Fruit fly (Drosophila melanogaster): ENCODE results near the gene Rbp9.

Gene Rbp9

dm6 chr2L:2942639-2943038 lies 11.9 kb upstream of the Rbp9 start (continued):
- TF ChIP-seq pan (optimal IDR thresholded peaks at IDR 0.05) (no peak), pan (GFP tag; optimal IDR thresholded peaks at IDR 0.05 in 1 of 2, IDR thresholded peaks at IDR 0.05 in 1 of 2) (peak in 1 of 2 experiments; percentile 34), H15 (GFP tag; IDR thresholded peaks at IDR 0.05) (no peak), CG13123 (GFP tag; optimal IDR thresholded peaks at IDR 0.05) (no peak), vvl (GFP tag; IDR thresholded peaks at IDR 0.05) (no peak), aop (GFP tag; IDR thresholded peaks at IDR 0.05) (no peak), CG16779 (GFP tag; IDR thresholded peaks at IDR 0.05) (no peak), dysf (GFP tag; IDR thresholded peaks at IDR 0.05) (0 out of 3 replicates have a peak, but pooled peaks have one; percentile 9)

dm6 chr2L:2944509-2944908 lies 10.1 kb upstream of the Rbp9 start:
- TF ChIP-seq Atf-2 (GFP tag; optimal IDR thresholded peaks at IDR 0.05) (no peak), Med (GFP tag) (peak; percentile 82), HLH3B (GFP tag; IDR thresholded peaks at IDR 0.05) (no peak), D19B (GFP tag; optimal IDR thresholded peaks at IDR 0.05) (peak; percentile 33), cas (GFP tag; IDR thresholded peaks at IDR 0.05) (no peak), CG18599 (GFP tag; optimal IDR thresholded peaks at IDR 0.05) (peak; percentile 63), CG13296 (GFP tag; optimal IDR thresholded peaks at IDR 0.05) (no peak), CG17359 (tag; optimal IDR thresholded peaks at IDR 0.05) (no peak), CG15601 (tag; optimal IDR thresholded peaks at IDR 0.05) (no peak), HHEX (GFP tag; optimal IDR thresholded peaks at IDR 0.05) (peak; percentile 10), B-H1 (GFP tag; IDR thresholded peaks at IDR 0.05) (no peak), bsh (GFP tag; optimal IDR thresholded peaks at IDR 0.05) (peak in 1 of 2 experiments; percentile 25), CG9727 (GFP tag; optimal IDR thresholded peaks at IDR 0.05) (peak; percentile 28), CG18476 (GFP tag; optimal IDR thresholded peaks at IDR 0.05) (no peak), phol (tag; optimal IDR thresholded peaks at IDR 0.05) (peak; percentile 9), CG9876 (GFP tag; optimal IDR thresholded peaks at IDR 0.05) (no peak), row (GFP tag; IDR thresholded peaks at IDR 0.05) (peak; percentile 30; the same call in 1 of the 3 replicates), CG17328 (GFP tag; IDR thresholded peaks at IDR 0.05) (0 out of 2 replicates have a peak, but pooled peaks have one; percentile 5), H15 (GFP tag; IDR thresholded peaks at IDR 0.05) (no peak), CG17361 (GFP tag; IDR thresholded peaks at IDR 0.05) (no peak), vfl (GFP tag; optimal IDR thresholded peaks at IDR 0.05) (no peak), pnt (GFP tag; optimal IDR thresholded peaks at IDR 0.05) (no peak), Jarid2 (GFP tag; optimal IDR thresholded peaks at IDR 0.05) (no peak), Drgx (GFP tag; IDR thresholded peaks at IDR 0.05) (peak; percentile 57), dysf (GFP tag; IDR thresholded peaks at IDR 0.05) (peak; percentile 46; the same call in 2 of the 3 replicates), salm (tag; optimal IDR thresholded peaks at IDR 0.05) (no peak), CG16779 (GFP tag; IDR thresholded peaks at IDR 0.05) (no peak), CG4730 (GFP tag; IDR thresholded peaks at IDR 0.05) (no peak), lilli (GFP tag; optimal IDR thresholded peaks at IDR 0.05) (peak; percentile 76), ken (GFP tag; IDR thresholded peaks at IDR 0.05) (0 out of 3 replicates have a peak, but pooled peaks have one; percentile 26), Fer3 (tag; optimal IDR thresholded peaks at IDR 0.05) (peak; percentile 14), lab (GFP tag; optimal IDR thresholded peaks at IDR 0.05) (peak; percentile 74), CG2889 (GFP tag; IDR thresholded peaks at IDR 0.05) (0 out of 3 replicates have a peak, but pooled peaks have one; percentile 6), Tbp (GFP tag; optimal IDR thresholded peaks at IDR 0.05) (no peak), CG2120 (GFP tag; optimal IDR thresholded peaks at IDR 0.05) (peak; percentile 46), Hand (GFP tag; optimal IDR thresholded peaks at IDR 0.05) (peak; percentile 18), Nf-YC (tag; optimal IDR thresholded peaks at IDR 0.05) (no peak), slbo (GFP tag; IDR thresholded peaks at IDR 0.05) (peak; percentile 45; the same call in 1 of the 2 replicates), zf30C (GFP tag; optimal IDR thresholded peaks at IDR 0.05) (no peak), Dbx (GFP tag; IDR thresholded peaks at IDR 0.05) (peak; percentile 9; the same call in 1 of the 3 replicates), Hr51 (GFP tag; optimal IDR thresholded peaks at IDR 0.05) (peak in 1 of 2 experiments; percentile 23), gt (GFP tag; IDR thresholded peaks at IDR 0.05) (no peak), CG6689 (GFP tag; IDR thresholded peaks at IDR 0.05) (0 out of 2 replicates have a peak, but pooled peaks have one; percentile 8), sens (GFP tag) (peak; percentile 78), CG8944 (GFP tag; optimal IDR thresholded peaks at IDR 0.05) (peak; percentile 3)

Measured in whole organism, embryonic.